Worm (Caenorhabditis elegans) whole organism, mixed stage, embryonic: ENCODE data around the gene W05B2.2.

ENCODE experiments used
- elt-1 ChIP-seq: sonication (generic microtip); optimal IDR thresholded peaks from 2 replicates; lab custom pipeline; 2017; ENCODE audit warnings: missing genetic modification characterization, mild to moderate bottlenecking, missing compliant biosample characterization, antibody characterized with exemption, moderate library complexity, borderline replicate concordance; ENCODE audit not compliant: insufficient read depth
- flh-1 ChIP-seq: fragments of 200-800 bp; sonication (Bioruptor generic); optimal IDR thresholded peaks from 2 replicates; lab custom pipeline; 2018; ENCODE audit warnings: mild to moderate bottlenecking, missing genetic modification characterization, moderate library complexity, missing compliant biosample characterization
- hlh-1 ChIP-seq: fragments of 150-350 bp; optimal IDR thresholded peaks from 2 replicates; lab custom pipeline; 2014; ENCODE audit warnings: missing biosample characterization, missing genetic modification reagents, missing genetic modification characterization
- lin-13 ChIP-seq: fragments of 150-350 bp; optimal IDR thresholded peaks from 2 replicates; lab custom pipeline; 2014; ENCODE audit warnings: missing biosample characterization, missing genetic modification characterization
- nhr-237 ChIP-seq: fragments of 150-350 bp; optimal IDR thresholded peaks from 2 replicates; lab custom pipeline; 2014; ENCODE audit warnings: missing biosample characterization, missing genetic modification characterization
- nhr-76 ChIP-seq: sonication (generic microtip); optimal IDR thresholded peaks from 2 replicates; lab custom pipeline; 2017; ENCODE audit warnings: missing biosample characterization, missing genetic modification characterization
- pha-4 ChIP-seq: fragments of 150-350 bp; optimal IDR thresholded peaks from 2 replicates; lab custom pipeline; 2018; ENCODE audit warnings: missing biosample characterization, missing genetic modification reagents, missing genetic modification characterization
- sem-2 ChIP-seq: fragments of 200-800 bp; sonication (Bioruptor generic); optimal IDR thresholded peaks from 2 replicates; lab custom pipeline; 2018; ENCODE audit warnings: mild to moderate bottlenecking, missing genetic modification characterization, missing compliant biosample characterization
- snpc-4 ChIP-seq: fragments of 150-350 bp; optimal IDR thresholded peaks from 2 replicates; lab custom pipeline; 2014; ENCODE audit warnings: missing biosample characterization, missing genetic modification characterization
- sptf-1 ChIP-seq: sonication (generic microtip); optimal IDR thresholded peaks from 2 replicates; lab custom pipeline; 2017; ENCODE audit warnings: mild to moderate bottlenecking, missing genetic modification characterization, moderate library complexity, missing compliant biosample characterization
- unc-62 ChIP-seq: fragments of 150-350 bp; optimal IDR thresholded peaks from 2 replicates; lab custom pipeline; 2014; ENCODE audit warnings: missing biosample characterization, missing genetic modification reagents, missing genetic modification characterization
- ztf-11 ChIP-seq: fragments of 150-350 bp; optimal IDR thresholded peaks from 2 replicates; lab custom pipeline; 2014; ENCODE audit warnings: missing biosample characterization, missing genetic modification characterization

ce11 chrIII:10942905-10943304 is 24.0 kb downstream of the W05B2.2 start:
- no peak for TF ChIP-seq ztf-11 (tag; lab: Kevin White, UChicago)
- TF ChIP-seq lin-13 (tag; lab: Kevin White, UChicago): no peak
- TF ChIP-seq flh-1 (GFP tag; lab: Kevin White, UChicago): no peak
- no peak for TF ChIP-seq nhr-76 (tag; lab: Kevin White, UChicago)
- no peak for TF ChIP-seq nhr-237
- no peak for TF ChIP-seq unc-62
- no peak for TF ChIP-seq elt-1 (tag; lab: Kevin White, UChicago)
- TF ChIP-seq snpc-4 (tag; lab: Kevin White, UChicago): no peak
- no peak for TF ChIP-seq sem-2 (GFP tag; lab: Kevin White, UChicago)
- TF ChIP-seq pha-4 (tag; lab: Kevin White, UChicago): no peak
- TF ChIP-seq sptf-1: no peak
- no peak for TF ChIP-seq hlh-1 (tag; lab: Kevin White, UChicago)
